Fruit fly (Drosophila melanogaster) whole organism: ENCODE results near the gene CG17349.

Experiments used
- CG8478 ChIP-seq: fragments of >200 bp; optimal IDR thresholded peaks from 2 replicates; lab custom pipeline; 2018; ENCODE audit warnings: inconsistent platforms
- pan ChIP-seq: fragments of >200 bp; optimal IDR thresholded peaks from 2 replicates; lab custom pipeline; 2017
- psq ChIP-seq: fragments of >200 bp; optimal IDR thresholded peaks from 2 replicates; lab custom pipeline; 2017
- usp ChIP-seq: fragments of >200 bp; optimal IDR thresholded peaks from 2 replicates; lab custom pipeline; 2017; ENCODE audit warnings: missing biosample characterization, missing genetic modification characterization, mixed read lengths

DNA sequence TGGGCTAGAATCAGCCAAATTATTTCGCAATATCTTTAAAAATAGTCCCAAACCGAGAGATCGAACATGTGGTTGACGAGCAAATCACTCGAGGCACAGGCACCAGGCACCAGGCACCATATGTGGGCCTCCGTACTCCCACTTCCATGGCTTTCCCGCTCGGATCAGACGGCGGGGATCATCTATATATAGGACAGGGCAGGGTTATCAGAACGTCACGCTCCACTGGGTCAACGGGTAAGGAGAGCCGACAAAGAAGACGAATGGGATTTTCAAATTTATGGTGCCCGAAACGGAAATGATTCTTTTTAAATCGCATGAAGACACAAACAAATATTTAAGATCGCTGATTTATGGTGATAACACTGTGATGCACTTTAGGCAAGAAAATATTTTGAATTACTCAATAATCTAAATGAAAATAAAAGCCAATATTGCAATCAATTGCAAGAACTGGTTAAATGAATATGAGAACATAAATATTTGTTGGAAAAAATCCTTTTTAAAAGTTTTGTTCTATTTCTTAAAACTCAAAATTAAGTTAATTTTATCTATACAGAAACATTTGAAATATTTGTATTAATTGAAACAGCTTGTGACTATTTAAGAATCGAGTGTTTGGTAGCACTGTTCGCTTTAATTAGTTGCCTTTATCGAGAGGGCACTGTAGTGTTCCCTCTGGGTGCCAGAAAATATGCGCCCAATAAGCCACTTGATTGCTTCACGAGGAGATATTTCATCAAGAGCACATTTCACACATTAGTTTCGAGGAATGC is 43.1 kb downstream of the CG17349 start:
- no peak for TF ChIP-seq pan (lab: Kevin White, UChicago)
- no peak for TF ChIP-seq usp
- no peak for TF ChIP-seq psq (lab: Kevin White, UChicago)
- TF ChIP-seq CG8478 (lab: Kevin White, UChicago) = no peak
